Worm (Caenorhabditis elegans) whole organism, mixed stage, embryonic: Measurements from ENCODE around the gene H40L08.9.

Experiments used
- M03D4.4 ChIP-seq: sonication (generic microtip); optimal IDR thresholded peaks from 2 replicates; lab custom pipeline; 2017; ENCODE audit warnings: mild to moderate bottlenecking, missing genetic modification characterization, missing compliant biosample characterization
- bed-3 ChIP-seq: fragments of 200-800 bp; sonication (Bioruptor generic); optimal IDR thresholded peaks from 3 replicates; lab custom pipeline; 2018; ENCODE audit warnings: mild to moderate bottlenecking, missing genetic modification characterization, moderate library complexity, missing compliant biosample characterization
- blmp-1 ChIP-seq: fragments of 150-350 bp; optimal IDR thresholded peaks from 2 replicates; lab custom pipeline; 2014; ENCODE audit warnings: missing biosample characterization, missing genetic modification characterization
- ceh-39 ChIP-seq: fragments of 150-350 bp; optimal IDR thresholded peaks from 2 replicates; lab custom pipeline; 2014; ENCODE audit warnings: missing biosample characterization, missing genetic modification characterization
- ceh-43 ChIP-seq: fragments of 200-800 bp; sonication (Bioruptor generic); optimal IDR thresholded peaks from 2 replicates; lab custom pipeline; 2018; ENCODE audit warnings: mild to moderate bottlenecking, missing genetic modification characterization, moderate library complexity, missing compliant biosample characterization
- ceh-83 ChIP-seq: fragments of 200-800 bp; sonication (Bioruptor generic); optimal IDR thresholded peaks from 2 replicates; lab custom pipeline; 2018; ENCODE audit warnings: mild to moderate bottlenecking, missing genetic modification characterization, missing compliant biosample characterization
- ces-1 ChIP-seq: fragments of 150-350 bp; optimal IDR thresholded peaks from 2 replicates; lab custom pipeline; 2014; ENCODE audit warnings: missing biosample characterization, missing genetic modification reagents, missing genetic modification characterization
- drap-1 ChIP-seq: fragments of 200-800 bp; sonication (Bioruptor generic); optimal IDR thresholded peaks from 3 replicates; lab custom pipeline; 2018; ENCODE audit warnings: mild to moderate bottlenecking, missing genetic modification characterization, missing compliant biosample characterization
- elt-1 ChIP-seq: sonication (generic microtip); optimal IDR thresholded peaks from 2 replicates; lab custom pipeline; 2017; ENCODE audit warnings: missing genetic modification characterization, mild to moderate bottlenecking, missing compliant biosample characterization, antibody characterized with exemption, moderate library complexity, borderline replicate concordance; ENCODE audit not compliant: insufficient read depth
- elt-3 ChIP-seq: fragments of 150-350 bp; optimal IDR thresholded peaks from 2 replicates; lab custom pipeline; 2014; ENCODE audit warnings: missing biosample characterization, missing genetic modification characterization
- ham-2 ChIP-seq: fragments of 200-800 bp; sonication (Bioruptor generic); optimal IDR thresholded peaks from 2 replicates; lab custom pipeline; 2018; ENCODE audit warnings: mild to moderate bottlenecking, missing genetic modification characterization, missing compliant biosample characterization
- hlh-1 ChIP-seq: fragments of 150-350 bp; optimal IDR thresholded peaks from 2 replicates; lab custom pipeline; 2014; ENCODE audit warnings: missing biosample characterization, missing genetic modification reagents, missing genetic modification characterization
- lin-13 ChIP-seq: fragments of 150-350 bp; optimal IDR thresholded peaks from 2 replicates; lab custom pipeline; 2014; ENCODE audit warnings: missing biosample characterization, missing genetic modification characterization
- lin-32 ChIP-seq: fragments of 200-800 bp; sonication (Bioruptor generic); optimal IDR thresholded peaks from 2 replicates; lab custom pipeline; 2018; ENCODE audit warnings: mild to moderate bottlenecking, missing genetic modification characterization, missing compliant biosample characterization
- lsy-2 ChIP-seq: fragments of 150-350 bp; optimal IDR thresholded peaks from 2 replicates; lab custom pipeline; 2014; ENCODE audit warnings: missing biosample characterization, missing genetic modification characterization
- mab-5 ChIP-seq: fragments of 150-350 bp; optimal IDR thresholded peaks from 2 replicates; lab custom pipeline; 2014; ENCODE audit warnings: missing biosample characterization, missing genetic modification characterization
- mep-1 ChIP-seq: fragments of 150-350 bp; optimal IDR thresholded peaks from 2 replicates; lab custom pipeline; 2017; ENCODE audit warnings: missing biosample characterization, missing genetic modification reagents, missing genetic modification characterization, inconsistent platforms
- nhr-12 ChIP-seq: fragments of 150-350 bp; optimal IDR thresholded peaks from 2 replicates; lab custom pipeline; 2014; ENCODE audit warnings: missing biosample characterization, missing genetic modification characterization
- nhr-2 ChIP-seq: fragments of 150-350 bp; optimal IDR thresholded peaks from 2 replicates; lab custom pipeline; 2014; ENCODE audit warnings: missing biosample characterization, missing genetic modification characterization
- nhr-237 ChIP-seq: fragments of 150-350 bp; optimal IDR thresholded peaks from 2 replicates; lab custom pipeline; 2014; ENCODE audit warnings: missing biosample characterization, missing genetic modification characterization
- nhr-28 ChIP-seq: fragments of 150-350 bp; optimal IDR thresholded peaks from 2 replicates; lab custom pipeline; 2014; ENCODE audit warnings: missing biosample characterization, missing genetic modification characterization
- nhr-76 ChIP-seq: sonication (generic microtip); optimal IDR thresholded peaks from 2 replicates; lab custom pipeline; 2017; ENCODE audit warnings: missing biosample characterization, missing genetic modification characterization
- pha-4 ChIP-seq: fragments of 150-350 bp; optimal IDR thresholded peaks from 2 replicates; lab custom pipeline; 2018; ENCODE audit warnings: missing biosample characterization, missing genetic modification reagents, missing genetic modification characterization
- sem-2 ChIP-seq: fragments of 200-800 bp; sonication (Bioruptor generic); optimal IDR thresholded peaks from 2 replicates; lab custom pipeline; 2018; ENCODE audit warnings: mild to moderate bottlenecking, missing genetic modification characterization, missing compliant biosample characterization
- snpc-4 ChIP-seq: fragments of 150-350 bp; optimal IDR thresholded peaks from 2 replicates; lab custom pipeline; 2014; ENCODE audit warnings: missing biosample characterization, missing genetic modification characterization
- sptf-1 ChIP-seq: sonication (generic microtip); optimal IDR thresholded peaks from 2 replicates; lab custom pipeline; 2017; ENCODE audit warnings: mild to moderate bottlenecking, missing genetic modification characterization, moderate library complexity, missing compliant biosample characterization
- tbx-8 ChIP-seq: fragments of 200-800 bp; sonication (Bioruptor generic); optimal IDR thresholded peaks from 2 replicates; lab custom pipeline; 2018; ENCODE audit warnings: mild to moderate bottlenecking, missing genetic modification characterization, moderate library complexity, missing compliant biosample characterization
- unc-120 ChIP-seq: sonication (generic microtip); optimal IDR thresholded peaks from 2 replicates; lab custom pipeline; 2017; ENCODE audit warnings: missing genetic modification characterization, missing compliant biosample characterization; ENCODE audit not compliant: poor library complexity, severe bottlenecking
- unc-39 ChIP-seq: fragments of 150-350 bp; optimal IDR thresholded peaks from 2 replicates; lab custom pipeline; 2014; ENCODE audit warnings: missing biosample characterization, missing genetic modification characterization
- unc-62 ChIP-seq: fragments of 150-350 bp; optimal IDR thresholded peaks from 2 replicates; lab custom pipeline; 2014; ENCODE audit warnings: missing biosample characterization, missing genetic modification reagents, missing genetic modification characterization
- zip-8 ChIP-seq: fragments of 150-350 bp; optimal IDR thresholded peaks from 2 replicates; lab custom pipeline; 2014; ENCODE audit warnings: missing biosample characterization, missing genetic modification characterization
- ztf-11 ChIP-seq: fragments of 150-350 bp; optimal IDR thresholded peaks from 2 replicates; lab custom pipeline; 2014; ENCODE audit warnings: missing biosample characterization, missing genetic modification characterization

H40L08.9 gene

DNA sequence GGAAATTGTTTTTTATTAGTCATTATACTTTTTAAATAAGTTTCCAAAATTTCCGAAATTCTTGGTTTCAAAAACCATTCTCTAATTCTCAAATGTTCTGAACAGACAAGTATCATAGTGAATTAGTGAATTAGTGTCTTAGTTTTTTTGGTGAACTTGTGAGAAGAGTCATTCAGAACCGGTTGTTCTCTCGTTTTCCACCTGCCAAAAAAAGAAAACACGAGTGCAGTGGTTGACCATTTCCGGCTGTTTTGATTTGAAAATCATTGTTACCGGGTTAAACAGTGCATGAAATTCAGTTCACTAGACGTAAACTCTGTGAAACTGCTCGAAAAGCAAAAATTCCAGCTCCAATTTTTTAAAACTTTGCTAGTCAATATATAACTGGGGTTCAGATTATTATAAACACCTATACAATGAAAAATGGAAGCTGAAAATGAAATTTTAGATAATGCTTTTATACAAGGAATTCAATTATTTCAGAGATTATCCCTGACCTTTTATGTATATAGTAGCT, 36.5 kb downstream of the H40L08.9 start:
- no peak for TF ChIP-seq ham-2 (GFP tag; lab: Kevin White, UChicago)
- no peak for TF ChIP-seq hlh-1 (tag; lab: Kevin White, UChicago)
- TF ChIP-seq tbx-8: no peak
- no peak for TF ChIP-seq nhr-2
- no peak for TF ChIP-seq M03D4.4
- TF ChIP-seq unc-39 (tag; lab: Kevin White, UChicago): no peak
- no peak for TF ChIP-seq zip-8 (tag; lab: Kevin White, UChicago)
- no peak for TF ChIP-seq pha-4 (tag; lab: Kevin White, UChicago)
- no peak for TF ChIP-seq lsy-2 (tag; lab: Kevin White, UChicago)
- no peak for TF ChIP-seq nhr-237 (tag; lab: Kevin White, UChicago)
- TF ChIP-seq ztf-11 (tag; lab: Kevin White, UChicago): no peak

DNA sequence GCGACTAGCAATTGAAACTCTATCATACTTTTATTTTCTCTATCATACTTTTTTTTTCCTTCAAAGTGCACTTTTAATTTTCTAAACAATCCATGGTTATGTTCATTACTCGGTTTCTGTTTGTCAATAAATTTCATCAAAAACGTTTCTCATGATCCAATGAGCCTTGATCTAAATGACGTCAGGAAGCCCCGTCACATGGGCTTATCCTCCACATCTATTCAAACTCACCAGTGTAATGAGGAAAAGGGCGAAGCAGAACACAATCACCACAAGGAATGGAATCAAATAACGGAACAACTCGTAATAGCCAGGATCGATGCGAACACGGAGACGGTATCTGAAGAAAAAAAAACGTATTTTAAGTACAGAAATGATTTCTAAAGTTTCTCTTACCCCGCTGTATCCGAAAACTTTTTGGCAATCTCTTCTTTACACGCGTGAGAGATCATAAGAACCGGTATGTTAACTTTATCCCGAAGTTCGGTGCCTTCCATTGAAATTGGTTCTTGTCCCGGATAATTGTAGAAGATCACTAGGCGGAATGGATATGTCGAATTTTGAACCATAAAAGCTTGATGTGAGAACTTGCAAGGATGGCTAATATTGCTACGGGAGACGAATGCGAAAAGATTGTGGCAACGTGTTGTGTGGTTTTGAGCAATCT, 37.1 kb downstream of the H40L08.9 start:
- TF ChIP-seq elt-1 (no peak), ces-1 (GFP tag; lab: Kevin White, UChicago) (no peak), bed-3 (GFP tag; lab: Kevin White, UChicago) (no peak), unc-120 (tag; lab: Kevin White, UChicago) (no peak), sptf-1 (tag; lab: Kevin White, UChicago) (no peak), lin-13 (tag; lab: Kevin White, UChicago) (no peak), nhr-2 (no peak), nhr-237 (tag; lab: Kevin White, UChicago) (no peak), ceh-83 (GFP tag; lab: Kevin White, UChicago) (no peak), unc-39 (tag; lab: Kevin White, UChicago) (no peak)

DNA sequence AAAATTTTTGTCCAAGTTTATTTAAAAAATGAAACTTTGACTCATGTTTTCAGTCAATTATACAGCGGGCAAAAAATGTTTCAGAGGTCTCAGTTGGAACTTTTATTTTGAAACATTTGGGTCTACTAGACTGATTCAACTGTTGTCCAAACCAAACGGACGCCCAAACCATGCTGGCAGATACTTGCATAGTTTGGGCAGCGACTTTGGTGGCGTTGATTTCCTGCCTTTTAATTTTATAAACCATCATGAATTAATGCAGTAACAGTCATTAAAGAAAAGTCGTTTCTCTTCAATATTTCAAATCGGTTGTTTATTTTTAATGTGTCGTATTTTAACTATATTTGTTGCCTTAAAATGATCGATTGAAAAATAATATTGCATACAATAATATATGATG, 40.0 kb downstream of the H40L08.9 start:
- no peak for TF ChIP-seq snpc-4 (tag; lab: Kevin White, UChicago)
- no peak for TF ChIP-seq M03D4.4
- no peak for TF ChIP-seq unc-120 (tag; lab: Kevin White, UChicago)
- TF ChIP-seq bed-3 (GFP tag; lab: Kevin White, UChicago): no peak
- no peak for TF ChIP-seq sem-2 (GFP tag; lab: Kevin White, UChicago)
- TF ChIP-seq elt-1: no peak
- no peak for TF ChIP-seq mab-5 (tag; lab: Kevin White, UChicago)
- no peak for TF ChIP-seq ceh-43 (GFP tag; lab: Kevin White, UChicago)
- no peak for TF ChIP-seq drap-1 (GFP tag; lab: Kevin White, UChicago)
- no peak for TF ChIP-seq nhr-2
- TF ChIP-seq tbx-8: no peak
- no peak for TF ChIP-seq ces-1 (GFP tag; lab: Kevin White, UChicago)
- no peak for TF ChIP-seq nhr-76

DNA sequence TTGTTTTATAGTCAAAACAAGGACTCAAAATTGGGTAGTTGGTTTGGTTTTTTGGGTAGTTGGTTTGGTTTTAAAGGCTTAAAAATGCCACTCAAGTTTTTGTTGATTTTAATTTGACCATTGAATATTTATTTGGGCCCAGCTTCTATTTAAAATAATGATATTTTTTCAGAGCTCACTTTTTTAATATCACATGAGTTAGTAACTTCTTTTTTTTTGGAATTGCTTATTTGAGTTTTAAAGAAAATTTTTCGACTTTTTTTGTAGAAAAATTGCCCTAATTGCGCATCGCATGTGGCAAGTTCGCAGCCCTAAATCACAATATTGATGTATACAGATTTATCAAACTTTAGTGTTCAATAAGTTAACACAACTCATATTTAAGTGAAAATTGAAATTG, 40.5 kb downstream of the H40L08.9 start:
- TF ChIP-seq blmp-1 (tag; lab: Kevin White, UChicago) (no peak), sem-2 (GFP tag; lab: Kevin White, UChicago) (no peak), unc-120 (tag; lab: Kevin White, UChicago) (no peak), sptf-1 (tag; lab: Kevin White, UChicago) (no peak), pha-4 (tag; lab: Kevin White, UChicago) (no peak), hlh-1 (tag; lab: Kevin White, UChicago) (no peak), nhr-237 (tag; lab: Kevin White, UChicago) (no peak), M03D4.4 (no peak), ceh-39 (tag; lab: Kevin White, UChicago) (no peak), ces-1 (GFP tag; lab: Kevin White, UChicago) (no peak), unc-39 (tag; lab: Kevin White, UChicago) (no peak), lsy-2 (tag; lab: Kevin White, UChicago) (no peak), ceh-83 (GFP tag; lab: Kevin White, UChicago) (no peak), nhr-12 (tag; lab: Kevin White, UChicago) (no peak)

DNA sequence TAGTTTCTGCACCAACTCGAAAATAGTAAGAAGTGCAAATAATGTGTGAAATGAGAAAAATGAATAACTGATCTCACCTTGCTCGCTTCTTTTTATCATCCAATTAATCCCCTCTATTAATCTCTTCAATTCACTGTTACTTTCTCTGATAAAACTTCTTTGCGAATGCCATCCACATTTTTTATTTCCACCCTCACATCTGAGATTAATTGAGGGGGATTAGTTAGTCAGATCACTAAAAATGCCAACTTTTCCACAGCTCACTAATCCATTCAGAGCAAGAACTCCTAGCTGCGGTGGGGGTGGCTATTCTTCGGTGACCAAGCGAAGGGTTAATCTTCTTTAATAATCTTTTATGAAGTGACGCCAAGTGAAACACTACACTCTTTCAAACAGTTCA, 41.5 kb downstream of the H40L08.9 start, which contains the start of gene dsc-1:
Gene dsc-1, minus strand, starts transcription at position 46 of the 400 bp plus-strand sequence.
- TF ChIP-seq lin-32 (GFP tag; lab: Kevin White, UChicago) (no peak), blmp-1 (tag; lab: Kevin White, UChicago) (no peak), mab-5 (tag; lab: Kevin White, UChicago) (no peak), ham-2 (GFP tag; lab: Kevin White, UChicago) (no peak), M03D4.4 (no peak), ceh-43 (GFP tag; lab: Kevin White, UChicago) (no peak), snpc-4 (tag; lab: Kevin White, UChicago) (no peak), elt-3 (tag; lab: Kevin White, UChicago) (no peak), unc-62 (GFP tag; lab: Kevin White, UChicago) (no peak), ceh-39 (tag; lab: Kevin White, UChicago) (no peak), lsy-2 (tag; lab: Kevin White, UChicago) (no peak), tbx-8 (no peak), nhr-28 (tag; lab: Kevin White, UChicago) (no peak), mep-1 (no peak)
